Worm (Caenorhabditis elegans): ENCODE data around the gene ced-4.

DNA sequence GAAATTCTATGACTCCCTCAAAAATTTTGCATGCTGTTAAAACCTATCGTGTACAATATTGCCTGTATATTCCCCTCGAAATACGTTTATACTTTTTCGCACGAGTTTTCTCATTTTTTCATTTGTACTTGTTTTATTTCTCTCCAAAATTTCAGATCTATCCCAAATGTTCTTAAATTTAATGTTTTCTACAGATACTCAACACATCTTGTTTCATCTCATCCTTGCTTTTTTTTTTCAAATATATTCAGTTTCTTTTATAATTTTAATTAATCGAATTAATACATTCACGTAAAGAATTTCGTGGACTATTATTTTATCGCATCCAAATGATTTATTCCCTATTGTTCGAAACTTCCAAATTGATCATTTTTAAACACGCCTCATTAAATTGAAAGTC is 2.8 kb downstream of the ced-4 start, which contains the start of gene C35D10.8:
- TF ChIP-seq snpc-4 (tag; optimal IDR thresholded peaks at IDR 0.05) (no peak), skn-1 (tag; optimal IDR thresholded peaks at IDR 0.05) (no peak), ceh-82 (tag; optimal IDR thresholded peaks at IDR 0.05) (no peak), unc-62 (GFP tag; optimal IDR thresholded peaks at IDR 0.05) (no peak), tbx-2 (tag; optimal IDR thresholded peaks at IDR 0.05) (no peak), mdl-1 (tag; optimal IDR thresholded peaks at IDR 0.05) (no peak), eor-1 (tag; optimal IDR thresholded peaks at IDR 0.05) (no peak), nhr-12 (tag; optimal IDR thresholded peaks at IDR 0.05) (no peak), ceh-16 (tag; optimal IDR thresholded peaks at IDR 0.05) (no peak), unc-39 (tag; optimal IDR thresholded peaks at IDR 0.05) (no peak), nhr-237 (tag; optimal IDR thresholded peaks at IDR 0.05) (no peak)

Measured in whole organism, L3 larva.